Worm (Caenorhabditis elegans): Measurements from ENCODE around the gene C07B5.3.
A peak's percentile ranks its signal among the peaks of the same experiment; 100 is the strongest.

Gene C07B5.3

DNA sequence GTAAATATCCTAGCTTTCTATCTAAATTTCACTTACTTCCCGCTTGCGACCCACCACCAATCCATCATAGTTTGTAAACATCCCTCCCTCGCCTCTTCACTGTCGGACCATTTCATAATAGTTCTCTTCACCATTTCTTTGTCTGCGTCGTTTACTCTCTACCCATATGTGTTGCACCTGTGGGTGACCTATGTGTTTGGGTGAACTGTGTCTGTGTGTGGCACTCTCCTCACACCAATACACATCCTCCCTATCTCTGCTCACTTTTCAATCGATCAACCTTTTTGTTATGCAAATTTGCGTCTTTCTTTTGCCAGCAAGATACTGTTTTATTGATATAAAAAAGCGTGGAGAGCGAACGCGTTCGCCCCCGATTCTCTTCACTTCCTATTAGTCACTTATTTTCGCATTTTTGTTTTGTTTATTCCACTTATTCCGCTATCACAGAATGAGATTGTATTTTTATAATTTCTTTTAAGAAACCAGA is 18.1 kb downstream of the C07B5.3 start:
- no peak for TF ChIP-seq egl-27 (tag; optimal IDR thresholded peaks at IDR 0.05)
- TF ChIP-seq lin-11 (tag; optimal IDR thresholded peaks at IDR 0.05), result no peak
- no peak for TF ChIP-seq lin-39 (tag; optimal IDR thresholded peaks at IDR 0.05)
- no peak for TF ChIP-seq unc-55 (GFP tag; optimal IDR thresholded peaks at IDR 0.05)
- TF ChIP-seq dmd-4 (tag; optimal IDR thresholded peaks at IDR 0.05), result no peak
- TF ChIP-seq nhr-77 (tag; optimal IDR thresholded peaks at IDR 0.05), result no peak
- TF ChIP-seq unc-62 (GFP tag; optimal IDR thresholded peaks at IDR 0.05), result no peak
- TF ChIP-seq ztf-11 (tag; optimal IDR thresholded peaks at IDR 0.05), result no peak
- no peak for TF ChIP-seq alr-1 (tag; optimal IDR thresholded peaks at IDR 0.05)
- TF ChIP-seq nhr-10 (tag; optimal IDR thresholded peaks at IDR 0.05), result no peak
- no peak for TF ChIP-seq sem-4 (tag; optimal IDR thresholded peaks at IDR 0.05)
- no peak for TF ChIP-seq ZK546.5 (tag; optimal IDR thresholded peaks at IDR 0.05)
- no peak for TF ChIP-seq mdl-1 (tag; optimal IDR thresholded peaks at IDR 0.05)
- no peak for TF ChIP-seq fos-1 (tag; optimal IDR thresholded peaks at IDR 0.05)
- no peak for TF ChIP-seq ztf-1 (GFP tag; conservative IDR thresholded peaks at IDR 0.05)
- TF ChIP-seq nhr-6 (tag; optimal IDR thresholded peaks at IDR 0.05), result no peak
- TF ChIP-seq unc-39 (tag; optimal IDR thresholded peaks at IDR 0.05), result no peak
- no peak for TF ChIP-seq elt-3 (tag; optimal IDR thresholded peaks at IDR 0.05)

DNA sequence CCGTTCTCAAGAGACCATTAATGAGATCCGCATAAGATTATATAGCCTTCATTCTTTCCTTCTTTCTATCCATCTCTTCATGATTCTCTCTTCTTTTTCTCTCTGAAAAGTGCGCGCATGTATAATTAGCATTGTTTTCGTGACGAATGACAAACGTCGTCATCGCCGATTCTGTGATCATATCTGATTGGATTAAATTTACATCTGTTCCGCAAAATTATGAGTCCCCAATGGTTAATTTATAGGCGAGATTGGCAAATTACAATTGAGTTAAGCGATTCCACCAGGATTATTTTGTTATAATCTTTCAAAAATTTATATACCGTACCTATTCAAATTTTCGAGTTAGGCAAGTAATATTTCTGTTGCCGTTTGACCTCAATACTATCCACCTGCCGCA is 18.8 kb downstream of the C07B5.3 start:
- TF ChIP-seq nhr-129 (tag; optimal IDR thresholded peaks at IDR 0.05) (no peak), ceh-16 (tag; optimal IDR thresholded peaks at IDR 0.05) (peak; percentile 17), unc-55 (GFP tag; optimal IDR thresholded peaks at IDR 0.05) (peak; percentile 5), lin-11 (tag; optimal IDR thresholded peaks at IDR 0.05) (no peak), egl-27 (tag; optimal IDR thresholded peaks at IDR 0.05) (no peak), nhr-10 (tag; optimal IDR thresholded peaks at IDR 0.05) (no peak), lin-39 (tag; optimal IDR thresholded peaks at IDR 0.05) (no peak), sma-9 (GFP tag; optimal IDR thresholded peaks at IDR 0.05) (no peak), sma-9 (tag; optimal IDR thresholded peaks at IDR 0.05) (no peak), sma-3 (GFP tag; optimal IDR thresholded peaks at IDR 0.05) (no peak), skn-1 (tag; optimal IDR thresholded peaks at IDR 0.05) (no peak), nhr-237 (tag; optimal IDR thresholded peaks at IDR 0.05) (no peak), nhr-12 (tag; optimal IDR thresholded peaks at IDR 0.05) (no peak), dmd-4 (tag; optimal IDR thresholded peaks at IDR 0.05) (no peak), mab-5 (tag; optimal IDR thresholded peaks at IDR 0.05) (peak; percentile 28)

DNA sequence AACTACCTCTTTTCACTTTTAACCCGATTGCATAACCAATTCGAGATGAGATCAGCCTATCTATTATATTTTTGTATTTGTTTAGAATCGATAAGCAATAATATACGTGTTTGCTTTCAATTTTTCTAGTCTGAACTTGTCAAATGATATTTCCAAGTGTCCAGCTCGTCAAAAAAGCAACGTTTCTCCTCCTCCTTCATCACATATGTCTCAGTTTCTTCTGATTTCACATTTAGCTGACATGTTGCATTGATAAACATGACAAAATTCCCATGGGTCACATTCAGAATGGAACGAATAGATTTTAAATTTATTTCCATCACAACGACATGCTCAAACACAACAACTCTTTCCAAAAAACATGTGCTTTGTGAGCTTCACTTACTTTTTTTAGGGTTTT is 23.7 kb downstream of the C07B5.3 start:
- TF ChIP-seq nhr-25 (tag; optimal IDR thresholded peaks at IDR 0.05) (no peak), R02D3.7 (tag; optimal IDR thresholded peaks at IDR 0.05) (no peak), sma-3 (GFP tag; optimal IDR thresholded peaks at IDR 0.05) (no peak), nhr-11 (tag; optimal IDR thresholded peaks at IDR 0.05) (no peak), Y55F3AM.14 (GFP tag; optimal IDR thresholded peaks at IDR 0.05) (no peak), gmeb-1 (tag; optimal IDR thresholded peaks at IDR 0.05) (no peak), lin-13 (GFP tag; optimal IDR thresholded peaks at IDR 0.05) (no peak), nhr-12 (tag; optimal IDR thresholded peaks at IDR 0.05) (no peak), nhr-237 (tag; optimal IDR thresholded peaks at IDR 0.05) (no peak), ztf-4 (tag; optimal IDR thresholded peaks at IDR 0.05) (no peak), skn-1 (tag; optimal IDR thresholded peaks at IDR 0.05) (no peak), aly-2 (tag; optimal IDR thresholded peaks at IDR 0.05) (no peak), fos-1 (tag; optimal IDR thresholded peaks at IDR 0.05) (no peak), mdl-1 (tag; optimal IDR thresholded peaks at IDR 0.05) (no peak), nhr-23 (tag; optimal IDR thresholded peaks at IDR 0.05) (no peak), blmp-1 (tag; optimal IDR thresholded peaks at IDR 0.05; ENCODE audit: insufficient read depth) (no peak)

DNA sequence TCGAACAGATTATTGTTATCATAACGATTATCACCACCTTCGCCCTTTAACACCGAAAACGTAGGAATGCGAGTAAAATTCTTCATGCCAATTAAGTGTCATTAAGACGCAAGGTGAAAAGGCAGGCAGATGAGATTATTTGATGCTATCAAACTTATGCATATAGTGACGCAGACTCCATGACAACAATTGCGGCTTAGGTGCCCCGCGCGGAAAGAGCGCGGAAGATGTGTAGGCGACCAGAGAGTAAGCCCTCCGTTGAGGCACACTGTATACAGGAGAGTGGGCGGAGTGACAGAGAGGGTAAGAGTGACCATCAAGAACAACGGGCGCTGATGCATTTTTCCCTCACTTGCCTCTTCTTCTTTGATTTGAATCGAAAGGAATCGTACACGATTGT is 28.4 kb downstream of the C07B5.3 start:
- no peak for TF ChIP-seq elt-3 (tag; optimal IDR thresholded peaks at IDR 0.05)
- no peak for TF ChIP-seq unc-62 (GFP tag; optimal IDR thresholded peaks at IDR 0.05)
- TF ChIP-seq lin-13 (GFP tag; optimal IDR thresholded peaks at IDR 0.05), result no peak
- TF ChIP-seq ZK546.5 (tag; optimal IDR thresholded peaks at IDR 0.05), result no peak
- TF ChIP-seq sem-4 (tag; optimal IDR thresholded peaks at IDR 0.05), result no peak
- no peak for TF ChIP-seq mab-5 (tag; optimal IDR thresholded peaks at IDR 0.05)
- TF ChIP-seq skn-1 (tag; optimal IDR thresholded peaks at IDR 0.05), result no peak
- no peak for TF ChIP-seq ztf-1 (GFP tag; conservative IDR thresholded peaks at IDR 0.05)
- TF ChIP-seq gmeb-1 (tag; optimal IDR thresholded peaks at IDR 0.05), result no peak
- no peak for TF ChIP-seq C34F6.9 (tag; optimal IDR thresholded peaks at IDR 0.05)
- TF ChIP-seq peb-1 (tag; optimal IDR thresholded peaks at IDR 0.05), result no peak
- TF ChIP-seq nhr-129 (tag; optimal IDR thresholded peaks at IDR 0.05), result no peak
- no peak for TF ChIP-seq ztf-4 (tag; optimal IDR thresholded peaks at IDR 0.05)
- no peak for TF ChIP-seq dmd-4 (tag; optimal IDR thresholded peaks at IDR 0.05)
- no peak for TF ChIP-seq ceh-16 (tag; optimal IDR thresholded peaks at IDR 0.05)
- no peak for TF ChIP-seq crh-2 (tag; optimal IDR thresholded peaks at IDR 0.05)
- TF ChIP-seq R02D3.7 (tag; optimal IDR thresholded peaks at IDR 0.05), result no peak
- no peak for TF ChIP-seq nhr-23 (tag; optimal IDR thresholded peaks at IDR 0.05)
- no peak for TF ChIP-seq ztf-11 (tag; optimal IDR thresholded peaks at IDR 0.05)

Data from whole organism, L2 larva.